Fruit fly (Drosophila melanogaster) whole organism, embryonic: Measurements from ENCODE around the gene Rab30.

Experiments used
- CG10274 ChIP-seq: fragments of 200-800 bp; sonication (Bioruptor generic); optimal IDR thresholded peaks from 3 replicates; lab custom pipeline; 2017; ENCODE audit warnings: missing biosample characterization, mild to moderate bottlenecking, missing genetic modification characterization
- CG10462 ChIP-seq: fragments of 200-800 bp; sonication (Bioruptor generic); optimal IDR thresholded peaks from 2 replicates; lab custom pipeline; 2016; ENCODE audit warnings: missing biosample characterization, missing genetic modification characterization
- CG10565 ChIP-seq: fragments of 200-800 bp; sonication (Bioruptor generic); optimal IDR thresholded peaks from 3 replicates; lab custom pipeline; 2016; ENCODE audit warnings: missing biosample characterization, mild to moderate bottlenecking, missing genetic modification characterization
- CG11093 ChIP-seq: fragments of 200-800 bp; sonication (Bioruptor generic); IDR thresholded peaks from 3 replicates; pipeline ENCODE4 v1.3.6; 2022; ENCODE audit warnings: missing biosample characterization, missing genetic modification characterization
- CG12071 ChIP-seq: fragments of 200-800 bp; sonication (Bioruptor generic); optimal IDR thresholded peaks from 3 replicates; lab custom pipeline; 2018; ENCODE audit warnings: missing biosample characterization, mild to moderate bottlenecking, missing genetic modification characterization
- CG12236 ChIP-seq: fragments of 200-800 bp; sonication (Bioruptor generic); optimal IDR thresholded peaks from 2 replicates; lab custom pipeline; 2016; ENCODE audit warnings: missing biosample characterization, missing genetic modification characterization
- CG13296 ChIP-seq: fragments of 200-800 bp; sonication (Bioruptor generic); optimal IDR thresholded peaks from 3 replicates; lab custom pipeline; 2018; ENCODE audit warnings: missing biosample characterization, mild to moderate bottlenecking, missing genetic modification characterization
- CG14860 ChIP-seq: fragments of 200-800 bp; sonication (Bioruptor generic); IDR thresholded peaks from 3 replicates; pipeline ENCODE4 v1.3.6; 2022; ENCODE audit warnings: missing biosample characterization, missing genetic modification characterization; ENCODE audit not compliant: partially characterized antibody
- CG16863 ChIP-seq: fragments of 200-800 bp; sonication (Bioruptor generic); optimal IDR thresholded peaks from 3 replicates; lab custom pipeline; 2016; ENCODE audit warnings: missing biosample characterization, missing genetic modification characterization
- CG17361 ChIP-seq: fragments of 200-800 bp; sonication (Bioruptor generic); IDR thresholded peaks from 3 replicates; pipeline ENCODE4 v1.3.6; 2022; ENCODE audit warnings: missing biosample characterization, missing genetic modification characterization
- CG17829 ChIP-seq: fragments of 200-800 bp; optimal IDR thresholded peaks from 2 replicates; lab custom pipeline; 2019; ENCODE audit warnings: missing biosample characterization, mild to moderate bottlenecking, missing genetic modification characterization, moderate library complexity
- CG31388 ChIP-seq: fragments of 200-800 bp; sonication (Bioruptor generic); optimal IDR thresholded peaks from 2 replicates; lab custom pipeline; 2016; ENCODE audit warnings: missing biosample characterization, missing genetic modification characterization
- CG34422 ChIP-seq: fragments of 200-800 bp; sonication (Bioruptor generic); IDR thresholded peaks from 3 replicates; pipeline ENCODE4 v1.3.6; 2022; ENCODE audit warnings: missing biosample characterization, missing genetic modification characterization
- CG43689 ChIP-seq: fragments of 200-800 bp; sonication (Bioruptor generic); IDR thresholded peaks from 2 replicates; pipeline ENCODE4 v1.3.6; 2022; ENCODE audit warnings: missing biosample characterization, missing genetic modification characterization
- CG5245 ChIP-seq: fragments of 200-800 bp; sonication (Bioruptor generic); optimal IDR thresholded peaks from 3 replicates; lab custom pipeline; 2016; ENCODE audit warnings: missing biosample characterization, missing genetic modification characterization
- CG5953 ChIP-seq: fragments of 200-800 bp; sonication (Bioruptor generic); IDR thresholded peaks from 2 replicates; pipeline ENCODE4 v1.3.6; 2022; ENCODE audit warnings: missing biosample characterization, missing genetic modification characterization
- CG6689 ChIP-seq: fragments of 200-800 bp; sonication (Bioruptor generic); IDR thresholded peaks from 2 replicates; pipeline ENCODE4 v1.3.6; 2022; ENCODE audit warnings: missing biosample characterization, missing genetic modification characterization
- CG8944 ChIP-seq: fragments of 200-800 bp; sonication (Bioruptor generic); optimal IDR thresholded peaks from 3 replicates; lab custom pipeline; 2016; ENCODE audit warnings: missing biosample characterization, missing genetic modification characterization
- CG9215 ChIP-seq: fragments of 200-800 bp; sonication (Bioruptor generic); IDR thresholded peaks from 2 replicates; pipeline ENCODE4 v1.3.6; 2022; ENCODE audit warnings: missing biosample characterization, missing genetic modification characterization
- CG9437 ChIP-seq: fragments of 200-800 bp; sonication (Bioruptor generic); optimal IDR thresholded peaks from 2 replicates; lab custom pipeline; 2018; ENCODE audit warnings: missing biosample characterization, mild to moderate bottlenecking, missing genetic modification characterization
- D19B ChIP-seq: fragments of 200-800 bp; sonication (Bioruptor generic); optimal IDR thresholded peaks from 2 replicates; lab custom pipeline; 2017; ENCODE audit warnings: missing biosample characterization, mild to moderate bottlenecking, missing genetic modification characterization
- Dad ChIP-seq: fragments of 200-800 bp; sonication (Bioruptor generic); optimal IDR thresholded peaks from 3 replicates; lab custom pipeline; 2016; ENCODE audit warnings: missing biosample characterization, missing genetic modification characterization
- Dip3 ChIP-seq: fragments of 200-800 bp; sonication (Bioruptor generic); optimal IDR thresholded peaks from 3 replicates; lab custom pipeline; 2016; ENCODE audit warnings: missing biosample characterization, missing genetic modification characterization
- Doc2 ChIP-seq: fragments of 200-800 bp; sonication (Bioruptor generic); IDR thresholded peaks from 2 replicates; pipeline ENCODE4 v1.3.6; 2022; ENCODE audit warnings: missing biosample characterization, missing genetic modification characterization
- GATAe ChIP-seq: fragments of 200-800 bp; sonication (Bioruptor generic); conservative IDR thresholded peaks from 2 replicates; pipeline ENCODE4 v1.3.6; 2022; ENCODE audit warnings: missing biosample characterization, missing genetic modification characterization
- HLHmδ ChIP-seq: fragments of 200-800 bp; sonication (Bioruptor generic); optimal IDR thresholded peaks from 2 replicates; lab custom pipeline; 2018; ENCODE audit warnings: missing biosample characterization, mild to moderate bottlenecking, missing genetic modification characterization, moderate library complexity
- Hr39 ChIP-seq: fragments of >200 bp; optimal IDR thresholded peaks from 2 replicates; lab custom pipeline; 2017
- Kr ChIP-seq: fragments of 200-800 bp; sonication (Bioruptor generic); optimal IDR thresholded peaks from 2 replicates; lab custom pipeline; 2017; ENCODE audit warnings: missing biosample characterization, mild to moderate bottlenecking, missing genetic modification characterization
- MBD-R2 ChIP-seq: fragments of 200-800 bp; sonication (Bioruptor generic); IDR thresholded peaks from 2 replicates; pipeline ENCODE4 v1.3.6; 2022; ENCODE audit warnings: missing biosample characterization, missing genetic modification characterization
- Mad ChIP-seq: fragments of 200-800 bp; sonication (Bioruptor generic); optimal IDR thresholded peaks from 2 replicates; lab custom pipeline; 2016; ENCODE audit warnings: missing biosample characterization, missing genetic modification characterization
- TFAM ChIP-seq: fragments of 200-800 bp; sonication (Bioruptor generic); optimal IDR thresholded peaks from 2 replicates; lab custom pipeline; 2017; ENCODE audit warnings: missing biosample characterization, missing genetic modification characterization, inconsistent platforms
- Vsx1 ChIP-seq: fragments of 200-800 bp; sonication (Bioruptor generic); optimal IDR thresholded peaks from 2 replicates; lab custom pipeline; 2017; ENCODE audit warnings: missing biosample characterization, mild to moderate bottlenecking, missing genetic modification characterization, missing genetic modification reagents
- ab ChIP-seq: fragments of 200-800 bp; sonication (Bioruptor generic); optimal IDR thresholded peaks from 2 replicates; lab custom pipeline; 2016; ENCODE audit warnings: missing biosample characterization, missing genetic modification characterization
- ase ChIP-seq: fragments of 200-800 bp; sonication (Bioruptor generic); IDR thresholded peaks from 3 replicates; pipeline ENCODE4 v1.3.6; 2022; ENCODE audit warnings: missing biosample characterization, missing genetic modification characterization
- chif ChIP-seq, 2 experiments: fragments of 200-800 bp; sonication (Bioruptor generic); optimal IDR thresholded peaks; 3 replicates each; lab custom pipeline; 2016; ENCODE audit warnings: missing biosample characterization in 2 of 2, missing genetic modification characterization in 2 of 2
- chn ChIP-seq: fragments of 200-800 bp; sonication (Bioruptor generic); optimal IDR thresholded peaks from 2 replicates; lab custom pipeline; 2016; ENCODE audit warnings: missing biosample characterization, missing genetic modification characterization
- ci ChIP-seq: fragments of 200-800 bp; sonication (Bioruptor generic); IDR thresholded peaks from 3 replicates; pipeline ENCODE4 v1.3.6; 2022; ENCODE audit warnings: missing biosample characterization, missing genetic modification characterization
- crp ChIP-seq, 2 experiments: fragments of 200-800 bp; sonication (Bioruptor generic); optimal IDR thresholded peaks; 2 replicates in 1 of 2; 3 replicates in 1 of 2; lab custom pipeline; 2017; ENCODE audit warnings: missing biosample characterization in 2 of 2, missing genetic modification characterization in 2 of 2, mild to moderate bottlenecking in 1 of 2, moderate library complexity in 1 of 2
- dan ChIP-seq: fragments of 200-800 bp; sonication (Bioruptor generic); IDR thresholded peaks from 2 replicates; pipeline ENCODE4 v1.3.6; 2022; ENCODE audit warnings: missing biosample characterization, missing genetic modification characterization
- ftz-f1 ChIP-seq: fragments of 200-800 bp; sonication (Bioruptor generic); optimal IDR thresholded peaks from 2 replicates; lab custom pipeline; 2016; ENCODE audit warnings: missing biosample characterization, missing genetic modification characterization
- gfzf ChIP-seq: fragments of 200-800 bp; sonication (Bioruptor generic); optimal IDR thresholded peaks from 2 replicates; lab custom pipeline; 2016; ENCODE audit warnings: missing biosample characterization, mild to moderate bottlenecking, missing genetic modification characterization, moderate library complexity
- lmd ChIP-seq: fragments of 200-800 bp; sonication (Bioruptor generic); IDR thresholded peaks from 2 replicates; pipeline ENCODE4 v1.3.6; 2022; ENCODE audit warnings: missing biosample characterization, missing genetic modification characterization
- mld ChIP-seq: fragments of 200-800 bp; sonication (Bioruptor generic); IDR thresholded peaks from 3 replicates; pipeline ENCODE4 v1.3.6; 2022; ENCODE audit warnings: missing biosample characterization, missing genetic modification characterization; ENCODE audit not compliant: partially characterized antibody
- oc ChIP-seq: fragments of 200-800 bp; sonication (Bioruptor generic); optimal IDR thresholded peaks from 2 replicates; lab custom pipeline; 2018; ENCODE audit warnings: missing biosample characterization, mild to moderate bottlenecking, missing genetic modification characterization, moderate library complexity
- pb ChIP-seq: fragments of 200-800 bp; sonication (Bioruptor generic); optimal IDR thresholded peaks from 3 replicates; lab custom pipeline; 2016; ENCODE audit warnings: missing biosample characterization, missing genetic modification characterization
- pros ChIP-seq: fragments of 200-800 bp; sonication (Bioruptor generic); optimal IDR thresholded peaks from 3 replicates; lab custom pipeline; 2019; ENCODE audit warnings: missing biosample characterization, mild to moderate bottlenecking, missing genetic modification characterization, moderate library complexity
- scrt ChIP-seq: fragments of 200-800 bp; sonication (Bioruptor generic); optimal IDR thresholded peaks from 2 replicates; lab custom pipeline; 2018; ENCODE audit warnings: missing biosample characterization, mild to moderate bottlenecking, missing genetic modification characterization, moderate library complexity
- tgo ChIP-seq: fragments of 200-800 bp; sonication (Bioruptor generic); IDR thresholded peaks from 3 replicates; pipeline ENCODE4 v1.3.6; 2022; ENCODE audit warnings: missing biosample characterization, missing genetic modification characterization
- tup ChIP-seq: fragments of 200-800 bp; sonication (Bioruptor generic); optimal IDR thresholded peaks from 2 replicates; lab custom pipeline; 2016; ENCODE audit warnings: missing biosample characterization, mild to moderate bottlenecking, missing genetic modification characterization, moderate library complexity
- tx ChIP-seq: fragments of 200-800 bp; sonication (Bioruptor generic); optimal IDR thresholded peaks from 2 replicates; lab custom pipeline; 2016; ENCODE audit warnings: missing biosample characterization, missing genetic modification characterization

Gene Rab30

DNA sequence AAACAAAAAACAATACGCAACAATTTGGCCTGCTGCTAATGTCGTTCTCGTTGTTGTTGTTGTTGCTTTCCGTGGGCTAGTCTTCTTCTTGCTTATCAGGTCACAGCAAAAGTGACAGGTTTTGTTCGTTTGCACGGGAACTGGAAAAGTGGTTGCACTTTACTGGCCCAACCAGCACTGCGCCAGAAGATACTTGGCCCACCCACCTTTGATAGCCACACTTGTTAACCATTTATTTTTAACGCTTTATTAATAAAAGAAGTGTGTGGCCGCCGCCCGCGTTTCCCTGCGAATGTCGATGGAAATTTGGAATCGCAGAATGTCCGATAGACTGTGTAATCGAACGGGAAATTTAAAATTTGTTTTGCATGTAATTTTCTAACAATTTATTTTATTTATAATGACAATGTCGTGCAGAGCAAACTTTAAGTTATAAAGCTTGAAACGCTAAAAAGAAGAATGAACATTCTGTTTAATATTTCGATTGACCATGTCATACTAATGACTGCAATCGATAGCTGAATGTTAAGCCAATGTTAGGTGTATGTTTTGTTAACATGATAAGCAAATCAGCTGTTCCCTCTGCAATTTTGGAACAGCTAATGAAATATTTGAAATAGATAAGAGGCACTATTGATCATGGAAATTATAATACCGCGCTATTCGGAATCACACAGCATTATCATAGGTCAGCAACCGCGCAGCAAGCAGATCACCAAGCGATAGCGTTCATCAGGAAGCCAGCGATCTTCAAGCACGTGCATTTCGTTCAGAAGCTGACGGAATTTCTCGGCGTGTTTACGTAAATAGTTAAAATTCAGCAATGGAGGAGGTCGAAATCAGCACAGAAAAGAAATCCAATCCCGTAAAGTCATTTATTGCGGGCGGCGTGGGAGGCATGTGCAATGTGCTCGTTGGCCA is 5.2 kb downstream of the Rab30 start, which contains the start of the genes CG31908 and MME1 (continued):
- TF ChIP-seq Doc2 (GFP tag; lab: Robert Waterston, UW) (no peak), CG16863 (no peak), GATAe (GFP tag; lab: Robert Waterston, UW) (no peak), TFAM (GFP tag; lab: Kevin White, UChicago) (no peak), Mad (GFP tag; lab: Kevin White, UChicago) (no peak), CG14860 (GFP tag; lab: Robert Waterston, UW) (peak; percentile 78), Dad (GFP tag; lab: Kevin White, UChicago) (peak; percentile 6), D19B (GFP tag; lab: Kevin White, UChicago) (no peak), Hr39 (lab: Kevin White, UChicago) (no peak), oc (tag; lab: Kevin White, UChicago) (no peak), CG10274 (no peak), pb (GFP tag; lab: Kevin White, UChicago) (no peak), CG5245 (GFP tag; lab: Kevin White, UChicago) (no peak), CG17829 (peak; percentile 29), CG6689 (GFP tag; lab: Robert Waterston, UW) (no peak), CG13296 (GFP tag; lab: Kevin White, UChicago) (no peak), ci (GFP tag; lab: Robert Waterston, UW) (0 out of 3 replicates have a peak, but pooled peaks have one; percentile 42), Vsx1 (GFP tag; lab: Kevin White, UChicago) (peak; percentile 12), lmd (GFP tag; lab: Robert Waterston, UW) (no peak), tgo (GFP tag; lab: Robert Waterston, UW) (no peak; the same call in 2 of the 3 replicates), dan (no peak), MBD-R2 (GFP tag; lab: Robert Waterston, UW) (peak; percentile 57), chn (GFP tag; lab: Kevin White, UChicago) (peak; percentile 23), CG9437 (peak; percentile 16), CG10565 (GFP tag; lab: Kevin White, UChicago) (no peak), pros (GFP tag; lab: Kevin White, UChicago) (no peak), CG31388 (no peak), ase (GFP tag; lab: Robert Waterston, UW) (no peak), ab (GFP tag; lab: Kevin White, UChicago) (no peak), ftz-f1 (GFP tag; lab: Kevin White, UChicago) (no peak), CG8944 (GFP tag; lab: Kevin White, UChicago) (no peak), CG11093 (GFP tag; lab: Robert Waterston, UW) (no peak), CG10462 (GFP tag; lab: Kevin White, UChicago) (no peak), tup (GFP tag; lab: Kevin White, UChicago) (no peak), scrt (GFP tag; lab: Kevin White, UChicago) (no peak), CG34422 (GFP tag; lab: Robert Waterston, UW) (peak; percentile 69; the same call in 2 of the 3 replicates), CG9215 (no peak), CG5953 (no peak), CG12236 (GFP tag; lab: Kevin White, UChicago) (no peak), HLHmδ (no peak), CG12071 (GFP tag; lab: Kevin White, UChicago) (no peak), mld (GFP tag; lab: Robert Waterston, UW) (no peak; the same call in 2 of the 3 replicates), gfzf (GFP tag; lab: Kevin White, UChicago) (peak; percentile 12), crp (GFP tag; optimal IDR thresholded peaks at IDR 0.05; lab: Kevin White, UChicago) (peak in 1 of 2 experiments; percentile 86), chif (GFP tag; optimal IDR thresholded peaks at IDR 0.05; lab: Kevin White, UChicago) (no peak), CG17361 (GFP tag; lab: Robert Waterston, UW) (0 out of 3 replicates have a peak, but pooled peaks have one; percentile 21), Dip3 (GFP tag; lab: Kevin White, UChicago) (peak; percentile 43), CG43689 (GFP tag; lab: Robert Waterston, UW) (no peak), tx (GFP tag; lab: Kevin White, UChicago) (no peak), Kr (no peak)
